Worm (Caenorhabditis elegans): ENCODE measurements around the gene nhr-172.

DNA sequence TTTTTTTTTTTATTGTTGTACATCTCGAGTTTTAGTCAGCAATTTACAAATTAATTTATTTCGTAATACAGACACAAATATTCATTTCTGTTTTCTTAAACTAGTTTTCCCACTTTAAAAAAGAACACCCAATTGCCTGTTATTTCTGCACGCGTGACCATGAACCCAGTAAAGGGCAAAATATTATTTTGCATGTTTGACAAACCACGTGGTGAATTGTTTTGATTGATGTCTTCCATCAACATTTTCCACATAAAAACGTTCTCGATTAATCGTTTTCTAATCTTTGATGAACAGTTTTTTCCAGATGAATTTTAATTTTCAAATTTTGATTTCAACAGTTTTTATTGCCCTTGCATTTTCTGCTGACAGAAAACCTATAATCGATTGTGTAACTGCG lies 16.9 kb downstream of the nhr-172 start, which contains the start of gene C54F6.18:
- TF ChIP-seq cnd-1 (tag; optimal IDR thresholded peaks at IDR 0.05): no peak
- no peak for TF ChIP-seq snpc-4 (tag; optimal IDR thresholded peaks at IDR 0.05)
- TF ChIP-seq blmp-1 (tag; optimal IDR thresholded peaks at IDR 0.05): no peak
- TF ChIP-seq nhr-76 (tag; optimal IDR thresholded peaks at IDR 0.05): no peak
- no peak for TF ChIP-seq sptf-1 (tag; optimal IDR thresholded peaks at IDR 0.05)

Data from whole organism, mixed stage, embryonic.